Worm (Caenorhabditis elegans) whole organism, early embryonic: ENCODE measurements around the gene his-60.

ENCODE experiments used
- B0310.2 ChIP-seq: sonication (generic microtip); optimal IDR thresholded peaks from 2 replicates; lab custom pipeline; 2016; ENCODE audit warnings: mild to moderate bottlenecking, missing genetic modification characterization, missing compliant biosample characterization
- F13C5.2 ChIP-seq: sonication (generic microtip); optimal IDR thresholded peaks from 2 replicates; lab custom pipeline; 2017; ENCODE audit warnings: mild to moderate bottlenecking, missing genetic modification characterization, inconsistent platforms, missing compliant biosample characterization
- aly-1 ChIP-seq: sonication (generic microtip); optimal IDR thresholded peaks from 2 replicates; lab custom pipeline; 2016; ENCODE audit warnings: missing genetic modification characterization, missing compliant biosample characterization
- ama-1 ChIP-seq: fragments of 150-350 bp; optimal IDR thresholded peaks from 2 replicates; lab custom pipeline; 2014
- ceh-13 ChIP-seq: fragments of 200-800 bp; sonication (Bioruptor generic); optimal IDR thresholded peaks from 2 replicates; lab custom pipeline; 2018; ENCODE audit warnings: mild to moderate bottlenecking, missing genetic modification characterization, missing compliant biosample characterization
- ceh-36 ChIP-seq: sonication (generic microtip); optimal IDR thresholded peaks from 2 replicates; lab custom pipeline; 2016; ENCODE audit warnings: missing genetic modification characterization, inconsistent platforms, missing compliant biosample characterization
- ets-7 ChIP-seq: sonication (generic microtip); optimal IDR thresholded peaks from 2 replicates; lab custom pipeline; 2016; ENCODE audit warnings: missing genotype, missing genetic modification characterization, missing compliant biosample characterization
- flt-1 ChIP-seq: fragments of 200-800 bp; sonication (Bioruptor generic); IDR thresholded peaks from 2 replicates; pipeline ENCODE4 v1.3.6; 2022; ENCODE audit warnings: missing genetic modification characterization, missing compliant biosample characterization
- hmbx-1 ChIP-seq: sonication (generic microtip); optimal IDR thresholded peaks from 2 replicates; lab custom pipeline; 2016; ENCODE audit warnings: mild to moderate bottlenecking, missing genetic modification characterization, missing compliant biosample characterization
- hmg-4 ChIP-seq: fragments of 200-800 bp; sonication (Bioruptor generic); optimal IDR thresholded peaks from 2 replicates; lab custom pipeline; 2018; ENCODE audit warnings: mild to moderate bottlenecking, missing genetic modification characterization, missing compliant biosample characterization
- hnd-1 ChIP-seq: sonication (generic microtip); optimal IDR thresholded peaks from 2 replicates; lab custom pipeline; 2016; ENCODE audit warnings: missing genetic modification characterization, missing compliant biosample characterization
- pes-1 ChIP-seq: fragments of 200-800 bp; sonication (Bioruptor generic); IDR thresholded peaks from 2 replicates; pipeline ENCODE4 v1.3.6; 2022; ENCODE audit warnings: missing genetic modification reagents, missing genetic modification characterization, missing compliant biosample characterization
- scrt-1 ChIP-seq: fragments of 200-800 bp; sonication (Bioruptor generic); IDR thresholded peaks from 2 replicates; pipeline ENCODE4 v1.3.6; 2022; ENCODE audit warnings: missing genetic modification characterization, missing compliant biosample characterization
- sea-1 ChIP-seq: fragments of 200-800 bp; sonication (Bioruptor generic); conservative IDR thresholded peaks from 2 replicates; pipeline ENCODE4 v1.3.6; 2022; ENCODE audit warnings: missing genetic modification characterization, missing compliant biosample characterization
- tbx-11 ChIP-seq: fragments of 200-800 bp; sonication (Bioruptor generic); IDR thresholded peaks from 2 replicates; pipeline ENCODE4 v1.3.6; 2022; ENCODE audit warnings: missing genetic modification characterization, missing compliant biosample characterization
- tbx-37 ChIP-seq: fragments of 200-800 bp; sonication (Bioruptor generic); conservative IDR thresholded peaks from 2 replicates; pipeline ENCODE4 v1.3.6; 2022; ENCODE audit warnings: missing genetic modification reagents, missing genetic modification characterization, missing compliant biosample characterization
- tra-4 ChIP-seq: sonication (generic microtip); optimal IDR thresholded peaks from 2 replicates; lab custom pipeline; 2017; ENCODE audit warnings: missing genetic modification characterization, missing compliant biosample characterization

his-60 gene

ce11 chrIV:7487554-7488456, at the start of gene his-60, which contains the start of gene his-59:
Gene his-60, minus strand, starts transcription at chrIV:7487992.
Gene his-59, plus strand, starts transcription at chrIV:7488249.
- peak; percentile 79 for TF ChIP-seq sea-1 (GFP tag; lab: Robert Waterston, UW)
- TF ChIP-seq ama-1 (lab: Kevin White, UChicago): peak; percentile 98
- TF ChIP-seq ets-7 (tag; lab: Kevin White, UChicago): no peak
- no peak for TF ChIP-seq hnd-1 (tag; lab: Kevin White, UChicago)
- peak; percentile 67 for TF ChIP-seq B0310.2 (tag; lab: Kevin White, UChicago)
- TF ChIP-seq tbx-11: no peak; the same call in 1 of the 2 replicates
- TF ChIP-seq tra-4 (tag; lab: Kevin White, UChicago): peak; percentile 76
- peak; percentile 77 for TF ChIP-seq ceh-36 (tag; lab: Kevin White, UChicago)
- TF ChIP-seq scrt-1 (GFP tag; lab: Robert Waterston, UW): 0 out of 2 replicates have a peak, but pooled peaks have one; percentile 45
- peak; percentile 70 for TF ChIP-seq hmbx-1 (tag; lab: Kevin White, UChicago)
- peak; percentile 84 for TF ChIP-seq pes-1 (GFP tag; lab: Robert Waterston, UW)
- TF ChIP-seq hmg-4: peak; percentile 56
- TF ChIP-seq flt-1 (GFP tag; lab: Robert Waterston, UW): peak; percentile 58
- TF ChIP-seq tbx-37 (GFP tag; lab: Robert Waterston, UW): no peak
- TF ChIP-seq F13C5.2 (tag; lab: Kevin White, UChicago): peak; percentile 47
- peak; percentile 45 for TF ChIP-seq ceh-13 (GFP tag; lab: Kevin White, UChicago)
- peak; percentile 98 for TF ChIP-seq aly-1 (tag; lab: Kevin White, UChicago)

DNA sequence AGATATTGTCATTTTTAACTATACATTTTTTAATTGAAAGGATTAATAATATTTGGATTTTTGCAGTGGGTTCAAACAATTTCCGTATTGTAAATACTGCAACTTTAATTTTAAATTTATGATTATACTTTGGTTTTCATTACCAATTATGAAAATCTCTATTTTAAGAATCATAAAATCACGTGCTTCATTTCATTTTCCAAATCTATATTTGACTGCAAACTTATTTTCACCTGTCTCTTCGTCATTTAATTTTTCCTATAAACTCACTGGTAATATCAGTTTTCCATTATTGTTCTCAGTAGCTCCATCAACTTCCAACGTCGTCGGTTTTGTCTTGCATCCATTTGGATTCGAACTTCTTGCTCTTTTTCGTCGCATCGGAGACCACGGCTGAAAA, 44.6 kb upstream of the his-60 start, which contains the start of gene R05G6.1:
Gene R05G6.1 (plus strand): TSS at position 301 of the 400 bp plus-strand sequence.
- TF ChIP-seq hmbx-1 (tag; lab: Kevin White, UChicago): no peak
- no peak for TF ChIP-seq ceh-13 (GFP tag; lab: Kevin White, UChicago)
- no peak for TF ChIP-seq hnd-1 (tag; lab: Kevin White, UChicago)
- TF ChIP-seq ets-7 (tag; lab: Kevin White, UChicago): no peak
- TF ChIP-seq tra-4 (tag; lab: Kevin White, UChicago): no peak
- TF ChIP-seq F13C5.2 (tag; lab: Kevin White, UChicago): no peak
- no peak for TF ChIP-seq scrt-1 (GFP tag; lab: Robert Waterston, UW)
- TF ChIP-seq aly-1 (tag; lab: Kevin White, UChicago): no peak
- TF ChIP-seq hmg-4: no peak
- no peak for TF ChIP-seq pes-1 (GFP tag; lab: Robert Waterston, UW)
- TF ChIP-seq B0310.2 (tag; lab: Kevin White, UChicago): no peak
- TF ChIP-seq flt-1 (GFP tag; lab: Robert Waterston, UW): no peak
- no peak for TF ChIP-seq ceh-36 (tag; lab: Kevin White, UChicago)
- no peak for TF ChIP-seq tbx-37 (GFP tag; lab: Robert Waterston, UW)

ce11 chrIV:7530226-7531070, 42.7 kb upstream of the his-60 start:
- no peak for TF ChIP-seq ama-1 (lab: Kevin White, UChicago)
- TF ChIP-seq ceh-13 (GFP tag; lab: Kevin White, UChicago): no peak

ce11 chrIV:7523744-7524143, 36.0 kb upstream of the his-60 start:
- TF ChIP-seq flt-1 (GFP tag; lab: Robert Waterston, UW): no peak
- no peak for TF ChIP-seq hmbx-1 (tag; lab: Kevin White, UChicago)
- no peak for TF ChIP-seq B0310.2 (tag; lab: Kevin White, UChicago)
- TF ChIP-seq aly-1 (tag; lab: Kevin White, UChicago): no peak
- no peak for TF ChIP-seq hnd-1 (tag; lab: Kevin White, UChicago)
- TF ChIP-seq ceh-36 (tag; lab: Kevin White, UChicago): no peak
- TF ChIP-seq tra-4 (tag; lab: Kevin White, UChicago): no peak
- TF ChIP-seq F13C5.2 (tag; lab: Kevin White, UChicago): no peak
- TF ChIP-seq hmg-4: no peak
- no peak for TF ChIP-seq sea-1 (GFP tag; lab: Robert Waterston, UW)
- no peak for TF ChIP-seq ama-1 (lab: Kevin White, UChicago)
- no peak for TF ChIP-seq tbx-11
- TF ChIP-seq ceh-13 (GFP tag; lab: Kevin White, UChicago): no peak
- TF ChIP-seq ets-7 (tag; lab: Kevin White, UChicago): no peak
- TF ChIP-seq tbx-37 (GFP tag; lab: Robert Waterston, UW): no peak
- TF ChIP-seq scrt-1 (GFP tag; lab: Robert Waterston, UW): no peak
- no peak for TF ChIP-seq pes-1 (GFP tag; lab: Robert Waterston, UW)

ce11 chrIV:7521591-7521990, 33.8 kb upstream of the his-60 start:
- TF ChIP-seq tbx-11 (no peak), pes-1 (GFP tag; lab: Robert Waterston, UW) (no peak), hmg-4 (no peak)

ce11 chrIV:7520841-7521240, 33.0 kb upstream of the his-60 start:
- TF ChIP-seq tbx-11: no peak
- no peak for TF ChIP-seq B0310.2 (tag; lab: Kevin White, UChicago)
- TF ChIP-seq hmbx-1 (tag; lab: Kevin White, UChicago): no peak
- TF ChIP-seq ama-1 (lab: Kevin White, UChicago): no peak
- TF ChIP-seq F13C5.2 (tag; lab: Kevin White, UChicago): no peak
- no peak for TF ChIP-seq scrt-1 (GFP tag; lab: Robert Waterston, UW)
- no peak for TF ChIP-seq hnd-1 (tag; lab: Kevin White, UChicago)
- TF ChIP-seq sea-1 (GFP tag; lab: Robert Waterston, UW): no peak
- TF ChIP-seq tbx-37 (GFP tag; lab: Robert Waterston, UW): no peak
- TF ChIP-seq ceh-13 (GFP tag; lab: Kevin White, UChicago): no peak
- no peak for TF ChIP-seq ets-7 (tag; lab: Kevin White, UChicago)
- TF ChIP-seq hmg-4: no peak
- TF ChIP-seq ceh-36 (tag; lab: Kevin White, UChicago): no peak
- no peak for TF ChIP-seq pes-1 (GFP tag; lab: Robert Waterston, UW)
- no peak for TF ChIP-seq flt-1 (GFP tag; lab: Robert Waterston, UW)
- no peak for TF ChIP-seq aly-1 (tag; lab: Kevin White, UChicago)
- TF ChIP-seq tra-4 (tag; lab: Kevin White, UChicago): no peak
